Fruit fly (Drosophila melanogaster): ENCODE results near the gene CG6125.

CG6125 gene

dm6 chr3R:15356645-15357431 lies 50.0 kb downstream of the CG6125 start, which contains the start of the genes Atg4b and Hibch (continued):
- TF ChIP-seq CG2120 (GFP tag; optimal IDR thresholded peaks at IDR 0.05) (peak; percentile 77), CG31388 (GFP tag; optimal IDR thresholded peaks at IDR 0.05) (peak; percentile 54), cwo (GFP tag; optimal IDR thresholded peaks at IDR 0.05) (peak; percentile 79), Awh (GFP tag; IDR thresholded peaks at IDR 0.05) (0 out of 2 replicates have a peak, but pooled peaks have one; percentile 47), sens-2 (GFP tag; IDR thresholded peaks at IDR 0.05) (0 out of 2 replicates have a peak, but pooled peaks have one; percentile 26), CG31365 (tag; optimal IDR thresholded peaks at IDR 0.05) (no peak), CG9797 (GFP tag; optimal IDR thresholded peaks at IDR 0.05) (peak; percentile 38), Dbx (GFP tag; IDR thresholded peaks at IDR 0.05) (peak; percentile 81), Bteb2 (GFP tag; optimal IDR thresholded peaks at IDR 0.05) (peak; percentile 16), sr (GFP tag; IDR thresholded peaks at IDR 0.05) (no peak), Stat92E (GFP tag; optimal IDR thresholded peaks at IDR 0.05) (peak in 1 of 3 experiments; percentile 57), CG18599 (GFP tag; optimal IDR thresholded peaks at IDR 0.05) (peak; percentile 91), zf30C (GFP tag; optimal IDR thresholded peaks at IDR 0.05) (no peak), CG9817 (tag; optimal IDR thresholded peaks at IDR 0.05) (peak; percentile 90), pum (GFP tag; optimal IDR thresholded peaks at IDR 0.05) (peak; percentile 9), schlank (tag; optimal IDR thresholded peaks at IDR 0.05) (peak; percentile 18), CTCF (GFP tag; optimal IDR thresholded peaks at IDR 0.05) (no peak), CG8924 (tag; optimal IDR thresholded peaks at IDR 0.05) (peak; percentile 91), CG13123 (GFP tag; optimal IDR thresholded peaks at IDR 0.05) (peak; percentile 63), CG7987 (GFP tag; optimal IDR thresholded peaks at IDR 0.05) (peak; percentile 55), Oaz (GFP tag; IDR thresholded peaks at IDR 0.05) (peak; percentile 48; the same call in 1 of the 2 replicates), CG11247 (GFP tag; IDR thresholded peaks at IDR 0.05) (peak; percentile 65), CG6654 (GFP tag; optimal IDR thresholded peaks at IDR 0.05) (peak; percentile 63), inv (GFP tag; IDR thresholded peaks at IDR 0.05; ENCODE audit: partially characterized antibody) (no peak), Aef1 (GFP tag; IDR thresholded peaks at IDR 0.05) (peak; percentile 80), tll (GFP tag; optimal IDR thresholded peaks at IDR 0.05) (peak in 1 of 2 experiments; percentile 10), Spps (tag; optimal IDR thresholded peaks at IDR 0.05) (peak; percentile 65), CG4854 (GFP tag; optimal IDR thresholded peaks at IDR 0.05) (peak; percentile 16), CG10267 (tag; optimal IDR thresholded peaks at IDR 0.05) (peak; percentile 81), unc-4 (GFP tag; IDR thresholded peaks at IDR 0.05; ENCODE audit: partially characterized antibody) (no peak), CG18764 (GFP tag; optimal IDR thresholded peaks at IDR 0.05) (peak; percentile 73), CG8089 (GFP tag; optimal IDR thresholded peaks at IDR 0.05) (no peak), CG7556 (GFP tag; optimal IDR thresholded peaks at IDR 0.05) (peak; percentile 87), ewg (GFP tag; optimal IDR thresholded peaks at IDR 0.05) (peak; percentile 98), Elba2 (GFP tag; optimal IDR thresholded peaks at IDR 0.05) (peak; percentile 84), Ada2b (GFP tag; IDR thresholded peaks at IDR 0.05) (peak; percentile 79), Sox102F (GFP tag; optimal IDR thresholded peaks at IDR 0.05) (no peak), pho (GFP tag; optimal IDR thresholded peaks at IDR 0.05) (peak; percentile 46), CG7928 (GFP tag; optimal IDR thresholded peaks at IDR 0.05) (peak; percentile 55), Chrac-16 (GFP tag; optimal IDR thresholded peaks at IDR 0.05) (peak; percentile 79), CG4424 (GFP tag; optimal IDR thresholded peaks at IDR 0.05) (peak; percentile 83), CG1024 (GFP tag; IDR thresholded peaks at IDR 0.05) (no peak), Max (GFP tag; optimal IDR thresholded peaks at IDR 0.05) (peak; percentile 89), CG12659 (GFP tag; optimal IDR thresholded peaks at IDR 0.05) (peak; percentile 94), CG34376 (GFP tag; optimal IDR thresholded peaks at IDR 0.05) (peak; percentile 82), Gsc (GFP tag; IDR thresholded peaks at IDR 0.05) (0 out of 2 replicates have a peak, but pooled peaks have one; percentile 41), pan (optimal IDR thresholded peaks at IDR 0.05) (no peak), pan (GFP tag; optimal IDR thresholded peaks at IDR 0.05 in 1 of 2, IDR thresholded peaks at IDR 0.05 in 1 of 2) (peak in 1 of 2 experiments; percentile 83), hbn (GFP tag; IDR thresholded peaks at IDR 0.05; ENCODE audit: partially characterized antibody) (no peak)

All from whole organism, embryonic.